Fruit fly (Drosophila melanogaster): Measurements from ENCODE around the gene CG32507.

dm6 chrX:20826147-20826546, 45.1 kb upstream of the CG32507 start:
- TF ChIP-seq CG8159 (tag; optimal IDR thresholded peaks at IDR 0.05) (no peak), CG4496 (GFP tag; IDR thresholded peaks at IDR 0.05) (no peak), EcR (GFP tag; optimal IDR thresholded peaks at IDR 0.05) (no peak)
